Worm (Caenorhabditis elegans) whole organism, midembryonic: ENCODE data around the gene cuc-1.
A peak's percentile ranks its signal among the peaks of the same experiment; 100 is the strongest.

ENCODE experiments used
- T22C8.4 ChIP-seq: fragments of 200-800 bp; sonication (Bioruptor generic); IDR thresholded peaks from 2 replicates; pipeline ENCODE4 v1.3.6; 2022; ENCODE audit warnings: missing genetic modification characterization, missing compliant biosample characterization
- cog-1 ChIP-seq: sonication (generic microtip); optimal IDR thresholded peaks from 2 replicates; lab custom pipeline; 2016; ENCODE audit warnings: missing genetic modification characterization, missing compliant biosample characterization
- flt-1 ChIP-seq: fragments of 200-800 bp; sonication (Bioruptor generic); IDR thresholded peaks from 2 replicates; pipeline ENCODE4 v1.3.6; 2022; ENCODE audit warnings: missing genetic modification characterization, missing compliant biosample characterization
- klf-2 ChIP-seq: fragments of 200-800 bp; sonication (Bioruptor generic); conservative IDR thresholded peaks from 2 replicates; pipeline ENCODE4 v1.3.6; 2022; ENCODE audit warnings: missing genetic modification reagents, missing genetic modification characterization, missing compliant biosample characterization
- med-1 ChIP-seq: sonication (generic microtip); optimal IDR thresholded peaks from 2 replicates; lab custom pipeline; 2017; ENCODE audit warnings: missing genetic modification characterization, mild to moderate bottlenecking, missing compliant biosample characterization, antibody characterized with exemption, missing genetic modification reagents; ENCODE audit not compliant: insufficient read depth
- ref-1 ChIP-seq: fragments of 200-800 bp; sonication (Bioruptor generic); conservative IDR thresholded peaks from 2 replicates; pipeline ENCODE4 v1.3.6; 2022; ENCODE audit warnings: missing genetic modification reagents, missing genetic modification characterization, missing compliant biosample characterization
- tab-1 ChIP-seq: fragments of 200-800 bp; sonication (Bioruptor generic); IDR thresholded peaks from 2 replicates; pipeline ENCODE4 v1.3.6; 2022; ENCODE audit warnings: missing genetic modification characterization, missing compliant biosample characterization
- ztf-23 ChIP-seq: fragments of 200-800 bp; sonication (Bioruptor generic); IDR thresholded peaks from 2 replicates; pipeline ENCODE4 v1.3.6; 2022; ENCODE audit warnings: missing genetic modification reagents, missing genetic modification characterization, missing compliant biosample characterization
- ztf-29 ChIP-seq: fragments of 200-800 bp; sonication (Bioruptor generic); IDR thresholded peaks from 2 replicates; pipeline ENCODE4 v1.3.6; 2022; ENCODE audit warnings: missing genetic modification reagents, missing genetic modification characterization, missing compliant biosample characterization

cuc-1 gene

ce11 chrIII:7872776-7873175 is 12.0 kb upstream of the cuc-1 start:
- TF ChIP-seq tab-1 (GFP tag; lab: Robert Waterston, UW): no peak
- no peak for TF ChIP-seq T22C8.4 (GFP tag; lab: Robert Waterston, UW)
- no peak for TF ChIP-seq flt-1 (GFP tag; lab: Robert Waterston, UW)
- no peak for TF ChIP-seq ztf-23 (GFP tag; lab: Robert Waterston, UW)
- no peak for TF ChIP-seq ztf-29 (GFP tag; lab: Robert Waterston, UW)
- no peak for TF ChIP-seq med-1

DNA sequence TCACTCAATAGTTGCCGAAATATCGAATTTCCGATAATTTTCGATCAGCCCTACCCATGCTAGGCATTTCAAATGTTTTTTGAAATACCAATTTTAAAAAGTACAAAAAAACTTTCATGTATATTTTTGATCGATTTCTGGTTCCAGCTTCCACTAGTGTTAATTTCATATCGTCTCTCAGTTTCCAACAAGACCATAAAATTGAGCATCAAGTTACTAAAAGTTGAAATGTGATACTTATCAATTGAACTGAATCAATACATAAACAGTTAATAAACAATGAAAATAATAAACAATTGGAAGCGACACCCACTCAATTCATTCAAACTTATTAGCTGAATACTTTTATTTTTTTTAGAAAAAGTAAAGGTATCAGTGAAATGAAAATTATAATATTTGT is 5.4 kb upstream of the cuc-1 start, which contains the start of gene cup-4:
TSS of gene cup-4 (plus strand) at position 301 of the 400 bp plus-strand sequence.
- TF ChIP-seq tab-1 (GFP tag; lab: Robert Waterston, UW) (no peak), cog-1 (tag; lab: Kevin White, UChicago) (no peak), ref-1 (GFP tag; lab: Robert Waterston, UW) (no peak)

- TF ChIP-seq ref-1 (GFP tag; lab: Robert Waterston, UW) (no peak), ztf-23 (GFP tag; lab: Robert Waterston, UW) (no peak), tab-1 (GFP tag; lab: Robert Waterston, UW) (no peak), med-1 (no peak), flt-1 (GFP tag; lab: Robert Waterston, UW) (no peak), cog-1 (tag; lab: Kevin White, UChicago) (no peak), T22C8.4 (GFP tag; lab: Robert Waterston, UW) (no peak), klf-2 (GFP tag; lab: Robert Waterston, UW) (no peak), ztf-29 (GFP tag; lab: Robert Waterston, UW) (no peak)
Measured at ce11 chrIII:7865238-7865761, 4.5 kb upstream of the cuc-1 start, which contains the start of gene slc-17.3. TSS of gene slc-17.3 (minus strand) at chrIII:7865288.

DNA sequence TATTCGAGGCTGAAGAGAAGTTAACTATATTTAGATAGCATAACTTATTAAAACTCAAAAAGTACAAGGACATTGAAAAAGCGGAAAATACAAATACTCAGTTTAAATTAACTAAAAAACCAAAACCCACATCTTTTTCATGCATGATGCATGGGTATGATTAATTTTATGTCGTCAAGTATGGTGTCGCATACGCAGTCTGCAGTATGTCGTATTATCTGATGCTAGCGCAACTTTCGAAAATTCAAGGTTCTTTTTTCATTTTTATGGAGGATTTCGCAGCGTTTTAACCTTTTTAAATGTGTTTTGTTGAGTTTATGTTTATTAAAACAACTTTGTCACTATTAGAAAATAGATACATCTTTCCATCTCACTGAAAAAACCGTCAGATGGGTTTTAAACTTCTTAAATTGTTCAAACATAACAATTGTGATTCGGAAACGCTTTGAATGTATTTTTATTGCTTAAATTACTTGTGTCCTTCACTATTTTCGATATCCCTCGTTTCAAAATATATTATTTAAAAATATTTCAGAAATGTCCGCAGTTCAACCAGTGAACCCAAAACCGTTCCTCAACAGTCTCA is 843 bp upstream of the cuc-1 start, which contains the start of gene snr-5:
TSS of gene snr-5 (plus strand) at position 536 of the 586 bp plus-strand sequence.
- no peak for TF ChIP-seq flt-1 (GFP tag; lab: Robert Waterston, UW)

- TF ChIP-seq tab-1 (GFP tag; lab: Robert Waterston, UW) (no peak), ztf-29 (GFP tag; lab: Robert Waterston, UW) (no peak)
Measured at ce11 chrIII:7859313-7859712, 1.5 kb downstream of the cuc-1 start, which contains the start of gene tomm-7. TSS of gene tomm-7 (plus strand) at chrIII:7859613.

DNA sequence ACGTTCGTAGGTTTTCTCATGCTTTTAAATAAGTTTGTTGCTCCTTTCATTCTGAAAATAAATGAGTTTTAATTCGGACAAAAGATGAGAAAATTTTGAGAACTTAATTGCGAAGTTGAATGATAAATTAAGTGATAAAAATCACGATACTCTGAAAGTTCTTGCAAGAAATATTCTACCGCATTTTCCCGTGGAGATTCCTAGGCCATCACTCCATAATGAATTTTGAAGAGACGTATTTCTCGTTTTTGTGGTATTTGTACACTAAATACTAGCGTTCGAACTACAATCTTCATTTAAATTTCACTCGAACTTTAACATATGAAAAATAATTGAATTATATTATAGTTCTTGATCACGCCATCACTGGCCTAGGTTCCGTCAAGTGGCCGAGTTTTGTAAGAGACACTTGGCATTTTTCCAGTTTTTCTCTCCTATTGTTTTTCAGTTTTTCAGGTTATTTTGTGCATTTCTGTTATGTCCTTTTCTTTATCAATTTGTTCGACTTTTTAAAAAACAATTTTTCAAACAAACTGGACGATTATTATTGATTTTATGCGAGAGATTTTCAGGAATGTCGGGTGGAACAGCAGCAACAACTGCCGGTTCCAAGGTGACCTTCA is 2.3 kb downstream of the cuc-1 start, which contains the start of the genes coq-5 and ufm-1:
TSS of gene coq-5 (minus strand) at position 51 of the 623 bp plus-strand sequence.
TSS of gene ufm-1 (plus strand) at position 573 of the 623 bp plus-strand sequence.
- TF ChIP-seq ztf-23 (GFP tag; lab: Robert Waterston, UW) (no peak), T22C8.4 (GFP tag; lab: Robert Waterston, UW) (no peak), flt-1 (GFP tag; lab: Robert Waterston, UW) (no peak), tab-1 (GFP tag; lab: Robert Waterston, UW) (no peak), ztf-29 (GFP tag; lab: Robert Waterston, UW) (no peak), klf-2 (GFP tag; lab: Robert Waterston, UW) (no peak), cog-1 (tag; lab: Kevin White, UChicago) (no peak), ref-1 (GFP tag; lab: Robert Waterston, UW) (no peak), med-1 (no peak)

DNA sequence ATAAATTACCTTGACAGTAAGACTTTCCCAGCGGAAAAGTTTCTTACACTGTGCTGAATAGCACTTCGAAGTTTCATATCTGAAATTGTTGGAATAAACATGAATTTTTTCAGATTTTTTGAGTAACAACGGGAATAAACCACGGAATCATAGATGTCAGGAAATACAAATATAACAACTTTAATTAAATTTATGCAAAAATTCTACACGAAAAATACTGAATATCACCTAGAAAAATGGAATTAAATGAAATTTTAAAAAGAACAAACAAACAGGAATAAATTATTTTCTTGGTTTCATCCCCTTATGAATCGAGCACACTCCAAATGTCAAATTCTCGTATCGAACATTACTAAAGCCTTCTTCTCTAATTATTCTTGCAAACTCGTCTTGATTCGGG is 3.6 kb downstream of the cuc-1 start, which contains the start of gene tag-307:
TSS of gene tag-307 (minus strand) at position 101 of the 400 bp plus-strand sequence.
- TF ChIP-seq ztf-29 (GFP tag; lab: Robert Waterston, UW): no peak
- TF ChIP-seq ref-1 (GFP tag; lab: Robert Waterston, UW): no peak
- TF ChIP-seq cog-1 (tag; lab: Kevin White, UChicago): no peak
- no peak for TF ChIP-seq T22C8.4 (GFP tag; lab: Robert Waterston, UW)
- no peak for TF ChIP-seq klf-2 (GFP tag; lab: Robert Waterston, UW)
- no peak for TF ChIP-seq tab-1 (GFP tag; lab: Robert Waterston, UW)
- TF ChIP-seq med-1: no peak
- no peak for TF ChIP-seq flt-1 (GFP tag; lab: Robert Waterston, UW)
- TF ChIP-seq ztf-23 (GFP tag; lab: Robert Waterston, UW): no peak

- TF ChIP-seq ref-1 (GFP tag; lab: Robert Waterston, UW) (no peak), med-1 (no peak), cog-1 (tag; lab: Kevin White, UChicago) (no peak), tab-1 (GFP tag; lab: Robert Waterston, UW) (no peak), flt-1 (GFP tag; lab: Robert Waterston, UW) (no peak), ztf-23 (GFP tag; lab: Robert Waterston, UW) (no peak), ztf-29 (GFP tag; lab: Robert Waterston, UW) (no peak), klf-2 (GFP tag; lab: Robert Waterston, UW) (no peak), T22C8.4 (GFP tag; lab: Robert Waterston, UW) (no peak)
Measured at ce11 chrIII:7855468-7855867, 5.3 kb downstream of the cuc-1 start.

- peak; percentile 94 for TF ChIP-seq ztf-23 (GFP tag; lab: Robert Waterston, UW)
- TF ChIP-seq ref-1 (GFP tag; lab: Robert Waterston, UW): peak; percentile 61
- peak; percentile 48 for TF ChIP-seq med-1
- peak; percentile 70; the same call in 1 of the 2 replicates for TF ChIP-seq klf-2 (GFP tag; lab: Robert Waterston, UW)
- peak; percentile 76 for TF ChIP-seq T22C8.4 (GFP tag; lab: Robert Waterston, UW)
- peak; percentile 77 for TF ChIP-seq ztf-29 (GFP tag; lab: Robert Waterston, UW)
- peak; percentile 92 for TF ChIP-seq flt-1 (GFP tag; lab: Robert Waterston, UW)
- peak; percentile 83 for TF ChIP-seq tab-1 (GFP tag; lab: Robert Waterston, UW)
- peak; percentile 99 for TF ChIP-seq cog-1 (tag; lab: Kevin White, UChicago)
Measured at ce11 chrIII:7854494-7855184, 6.1 kb downstream of the cuc-1 start, which contains the start of gene rpl-35. TSS of gene rpl-35 (plus strand) at chrIII:7855134.
